Fruit fly (Drosophila melanogaster): ENCODE data around the gene Miro.

The Miro gene

dm6 chr3R:24047998-24048511 lies 9.4 kb upstream of the Miro start, which contains the start of gene Rox8 (continued):
- TF ChIP-seq CG1792 (GFP tag; optimal IDR thresholded peaks at IDR 0.05) (no peak), sc (optimal IDR thresholded peaks at IDR 0.05) (no peak), sc (GFP tag; optimal IDR thresholded peaks at IDR 0.05) (no peak), unc-4 (GFP tag; IDR thresholded peaks at IDR 0.05; ENCODE audit: partially characterized antibody) (no peak), YL-1 (GFP tag; optimal IDR thresholded peaks at IDR 0.05) (peak; percentile 50), CG4617 (GFP tag; optimal IDR thresholded peaks at IDR 0.05; ENCODE audit: borderline replicate concordance) (peak; percentile 82), ash1 (GFP tag; optimal IDR thresholded peaks at IDR 0.05) (no peak), ssp (GFP tag; IDR thresholded peaks at IDR 0.05) (peak; percentile 27; the same call in 1 of the 2 replicates), CG12236 (GFP tag; optimal IDR thresholded peaks at IDR 0.05) (no peak), Chrac-16 (GFP tag; optimal IDR thresholded peaks at IDR 0.05) (no peak), CG12659 (GFP tag; optimal IDR thresholded peaks at IDR 0.05) (peak; percentile 84), pnt (GFP tag; optimal IDR thresholded peaks at IDR 0.05) (no peak), Hr51 (GFP tag; optimal IDR thresholded peaks at IDR 0.05) (no peak), gsb-n (tag; optimal IDR thresholded peaks at IDR 0.05) (peak; percentile 16), CG15601 (tag; optimal IDR thresholded peaks at IDR 0.05) (peak; percentile 21), Drgx (GFP tag; IDR thresholded peaks at IDR 0.05) (no peak), CG2120 (GFP tag; optimal IDR thresholded peaks at IDR 0.05) (peak; percentile 55), ken (GFP tag; IDR thresholded peaks at IDR 0.05) (no peak), Lpt (GFP tag; optimal IDR thresholded peaks at IDR 0.05) (no peak), Scr (GFP tag; IDR thresholded peaks at IDR 0.05; ENCODE audit: partially characterized antibody) (peak; percentile 56), CG12391 (tag; optimal IDR thresholded peaks at IDR 0.05) (peak; percentile 44), CG4328 (GFP tag; optimal IDR thresholded peaks at IDR 0.05) (peak; percentile 61), Hr78 (GFP tag; optimal IDR thresholded peaks at IDR 0.05) (peak in 1 of 2 experiments; percentile 64), CG32532 (GFP tag; IDR thresholded peaks at IDR 0.05) (peak; percentile 31; the same call in 1 of the 2 replicates), CG30403 (GFP tag; optimal IDR thresholded peaks at IDR 0.05) (peak; percentile 60), Dek (tag; optimal IDR thresholded peaks at IDR 0.05) (peak; percentile 31), Atf3 (GFP tag; optimal IDR thresholded peaks at IDR 0.05) (peak; percentile 52), CG8089 (GFP tag; optimal IDR thresholded peaks at IDR 0.05) (peak; percentile 4), CG9817 (tag; optimal IDR thresholded peaks at IDR 0.05) (peak; percentile 29), dpn (GFP tag; optimal IDR thresholded peaks at IDR 0.05) (peak; percentile 16 to 55), zen2 (GFP tag; IDR thresholded peaks at IDR 0.05; ENCODE audit: partially characterized antibody) (peak; percentile 44; the same call in 2 of the 3 replicates), Abd-B (GFP tag; optimal IDR thresholded peaks at IDR 0.05) (no peak), cwo (GFP tag; optimal IDR thresholded peaks at IDR 0.05) (no peak), Dll (GFP tag; IDR thresholded peaks at IDR 0.05; ENCODE audit: partially characterized antibody) (peak; percentile 66; the same call in 3 of the 4 replicates), CG17912 (GFP tag; optimal IDR thresholded peaks at IDR 0.05) (peak; percentile 6), hkb (optimal IDR thresholded peaks at IDR 0.05) (peak; percentile 67), hkb (GFP tag; IDR thresholded peaks at IDR 0.05) (no peak), CG7963 (GFP tag; IDR thresholded peaks at IDR 0.05; ENCODE audit: partially characterized antibody) (no peak), pum (GFP tag; optimal IDR thresholded peaks at IDR 0.05) (peak; percentile 27), Dp (GFP tag; optimal IDR thresholded peaks at IDR 0.05) (peak; percentile 38), CG5953 (GFP tag; IDR thresholded peaks at IDR 0.05) (no peak), gt (GFP tag; IDR thresholded peaks at IDR 0.05) (no peak), disco-r (GFP tag; optimal IDR thresholded peaks at IDR 0.05) (no peak), CG17612 (GFP tag; IDR thresholded peaks at IDR 0.05) (no peak), gsb (GFP tag; IDR thresholded peaks at IDR 0.05) (no peak), CG16863 (GFP tag; optimal IDR thresholded peaks at IDR 0.05) (peak; percentile 11), salm (tag; optimal IDR thresholded peaks at IDR 0.05) (no peak), h (optimal IDR thresholded peaks at IDR 0.05) (no peak), CG5180 (GFP tag; optimal IDR thresholded peaks at IDR 0.05) (no peak), Side (GFP tag; optimal IDR thresholded peaks at IDR 0.05) (peak; percentile 34)

All from whole organism, embryonic.